Worm (Caenorhabditis elegans) whole organism, L4 larva: Measurements from ENCODE around the gene C15B12.9.

Source experiments
- R02D3.7 ChIP-seq: fragments of 150-350 bp; sonication (generic microtip); optimal IDR thresholded peaks from 3 replicates; lab custom pipeline; 2014; ENCODE audit warnings: missing biosample characterization, missing genetic modification characterization
- ZK546.5 ChIP-seq, 2 experiments: sonication (generic microtip); optimal IDR thresholded peaks; 2 replicates each; lab custom pipeline; 2017; ENCODE audit warnings: missing biosample characterization in 2 of 2, missing genetic modification characterization in 2 of 2
- aha-1 ChIP-seq: fragments of 150-350 bp; peaks from one replicate; lab custom pipeline; 2014; ENCODE audit warnings: missing biosample characterization, missing genetic modification characterization
- attf-4 ChIP-seq: sonication (generic microtip); optimal IDR thresholded peaks from 3 replicates; lab custom pipeline; 2017; ENCODE audit warnings: missing biosample characterization, missing genetic modification characterization
- ceh-20 ChIP-seq: fragments of 200-800 bp; sonication (Bioruptor generic); IDR thresholded peaks from 2 replicates; pipeline ENCODE4 v1.3.6; 2022; ENCODE audit warnings: missing genetic modification reagents, missing genetic modification characterization, missing compliant biosample characterization
- ceh-28 ChIP-seq: fragments of 150-350 bp; optimal IDR thresholded peaks from 2 replicates; lab custom pipeline; 2014; ENCODE audit warnings: missing biosample characterization, missing genetic modification reagents, missing genetic modification characterization
- ceh-44 ChIP-seq: fragments of 200-800 bp; sonication (Bioruptor generic); IDR thresholded peaks from 2 replicates; pipeline ENCODE4 v1.3.6; 2022; ENCODE audit warnings: missing genetic modification reagents, missing genetic modification characterization, missing compliant biosample characterization
- daf-16 ChIP-seq, 3 experiments: sonication (generic microtip); optimal IDR thresholded peaks; 2 replicates each; lab custom pipeline; 2016 to 2017; ENCODE audit warnings: missing genetic modification characterization in 3 of 3, missing genetic modification reagents in 3 of 3, mild to moderate bottlenecking in 2 of 3, missing compliant biosample characterization in 2 of 3, missing biosample characterization in 1 of 3, moderate library complexity in 1 of 3
- dmd-9 ChIP-seq: fragments of 200-800 bp; sonication (Bioruptor generic); IDR thresholded peaks from 2 replicates; pipeline ENCODE4 v1.3.6; 2022; ENCODE audit warnings: missing genetic modification reagents, missing genetic modification characterization, missing compliant biosample characterization
- dpl-1 ChIP-seq: fragments of 150-350 bp; optimal IDR thresholded peaks from 2 replicates; lab custom pipeline; 2014; ENCODE audit warnings: missing biosample characterization, missing genetic modification reagents, missing genetic modification characterization
- dve-1 ChIP-seq: sonication (generic microtip); optimal IDR thresholded peaks from 2 replicates; lab custom pipeline; 2017; ENCODE audit warnings: antibody characterized with exemption, mild to moderate bottlenecking, missing genetic modification characterization, missing compliant biosample characterization; ENCODE audit not compliant: insufficient read depth
- egl-27 ChIP-seq: sonication (generic microtip); optimal IDR thresholded peaks from 3 replicates; lab custom pipeline; 2017; ENCODE audit warnings: missing biosample characterization, missing genetic modification reagents, missing genetic modification characterization
- fkh-10 ChIP-seq: fragments of 150-350 bp; optimal IDR thresholded peaks from 2 replicates; lab custom pipeline; 2014; ENCODE audit warnings: missing biosample characterization, missing genetic modification reagents, missing genetic modification characterization
- fos-1 ChIP-seq: fragments of 150-350 bp; optimal IDR thresholded peaks from 2 replicates; lab custom pipeline; 2014; ENCODE audit warnings: missing biosample characterization, missing genetic modification characterization
- hlh-11 ChIP-seq: fragments of 200-800 bp; sonication (Bioruptor generic); optimal IDR thresholded peaks from 2 replicates; lab custom pipeline; 2018; ENCODE audit warnings: mild to moderate bottlenecking, missing genetic modification characterization, missing compliant biosample characterization
- hlh-30 ChIP-seq: sonication (generic microtip); optimal IDR thresholded peaks from 2 replicates; lab custom pipeline; 2017; ENCODE audit warnings: antibody characterized with exemption, mild to moderate bottlenecking, missing genetic modification characterization, missing compliant biosample characterization; ENCODE audit not compliant: insufficient read depth
- hmg-1.1 ChIP-seq: fragments of 200-800 bp; sonication (Bioruptor generic); IDR thresholded peaks from 2 replicates; pipeline ENCODE4 v1.3.6; 2022; ENCODE audit warnings: missing genetic modification reagents, missing genetic modification characterization, missing compliant biosample characterization
- lim-7 ChIP-seq: fragments of 200-800 bp; sonication (Bioruptor generic); IDR thresholded peaks from 2 replicates; pipeline ENCODE4 v1.3.6; 2022; ENCODE audit warnings: missing genetic modification characterization, missing compliant biosample characterization
- lin-15B ChIP-seq: fragments of 150-350 bp; sonication (generic microtip); optimal IDR thresholded peaks from 3 replicates; lab custom pipeline; 2014; ENCODE audit warnings: missing biosample characterization, missing genetic modification characterization
- lin-38 ChIP-seq: fragments of 200-800 bp; sonication (Bioruptor generic); IDR thresholded peaks from 2 replicates; pipeline ENCODE4 v1.3.6; 2022; ENCODE audit warnings: missing genetic modification reagents, missing genetic modification characterization, missing compliant biosample characterization
- lir-3 ChIP-seq: sonication (generic microtip); optimal IDR thresholded peaks from 2 replicates; lab custom pipeline; 2016; ENCODE audit warnings: mild to moderate bottlenecking, missing genetic modification characterization, missing compliant biosample characterization
- lsy-2 ChIP-seq, 2 experiments: fragments of 150-350 bp in 1 of 2; sonication (generic microtip) in 1 of 2; optimal IDR thresholded peaks; 2 replicates each; lab custom pipeline; 2014 to 2017; ENCODE audit warnings: missing biosample characterization in 2 of 2, missing genetic modification characterization in 2 of 2
- mdl-1 ChIP-seq, 2 experiments: fragments of 150-350 bp in 1 of 2; sonication (generic microtip) in 1 of 2; optimal IDR thresholded peaks; 2 replicates each; lab custom pipeline; 2014 to 2017; ENCODE audit warnings: missing biosample characterization in 2 of 2, missing genetic modification characterization in 2 of 2
- mep-1 ChIP-seq: fragments of 150-350 bp; sonication (generic microtip); optimal IDR thresholded peaks from 3 replicates; lab custom pipeline; 2014; ENCODE audit warnings: missing biosample characterization, missing genetic modification characterization
- mes-2 ChIP-seq: sonication (generic microtip); optimal IDR thresholded peaks from 2 replicates; lab custom pipeline; 2016; ENCODE audit warnings: missing genotype, mild to moderate bottlenecking, missing genetic modification characterization, missing compliant biosample characterization; ENCODE audit not compliant: poor library complexity, severe bottlenecking
- mxl-3 ChIP-seq: fragments of 200-800 bp; sonication (Bioruptor generic); optimal IDR thresholded peaks from 2 replicates; lab custom pipeline; 2018; ENCODE audit warnings: mild to moderate bottlenecking, missing genetic modification characterization, missing compliant biosample characterization
- nhr-10 ChIP-seq: fragments of 150-350 bp; optimal IDR thresholded peaks from 2 replicates; lab custom pipeline; 2014; ENCODE audit warnings: missing biosample characterization, missing genetic modification characterization
- nhr-11 ChIP-seq: fragments of 150-350 bp; optimal IDR thresholded peaks from 2 replicates; lab custom pipeline; 2014; ENCODE audit warnings: missing biosample characterization, missing genetic modification characterization
- nhr-237 ChIP-seq: sonication (generic microtip); optimal IDR thresholded peaks from 2 replicates; lab custom pipeline; 2017; ENCODE audit warnings: missing biosample characterization, missing genetic modification characterization
- nhr-41 ChIP-seq: fragments of 200-800 bp; sonication (Bioruptor generic); IDR thresholded peaks from 2 replicates; pipeline ENCODE4 v1.3.6; 2022; ENCODE audit warnings: missing genetic modification reagents, missing genetic modification characterization, missing compliant biosample characterization
- nhr-42 ChIP-seq: fragments of 200-800 bp; sonication (Bioruptor generic); IDR thresholded peaks from 2 replicates; pipeline ENCODE4 v1.3.6; 2022; ENCODE audit warnings: missing genetic modification characterization, missing compliant biosample characterization
- nhr-76 ChIP-seq: fragments of 150-350 bp; optimal IDR thresholded peaks from 2 replicates; lab custom pipeline; 2014; ENCODE audit warnings: missing biosample characterization, missing genetic modification characterization
- pqm-1 ChIP-seq: sonication (generic microtip); optimal IDR thresholded peaks from 2 replicates; lab custom pipeline; 2017; ENCODE audit warnings: missing biosample characterization, missing genetic modification characterization
- rbr-2 ChIP-seq: sonication (generic microtip); optimal IDR thresholded peaks from 2 replicates; lab custom pipeline; 2016; ENCODE audit warnings: missing genotype, missing genetic modification characterization, missing compliant biosample characterization
- saeg-2 ChIP-seq: fragments of 200-800 bp; sonication (Bioruptor generic); IDR thresholded peaks from 2 replicates; pipeline ENCODE4 v1.3.6; 2022; ENCODE audit warnings: missing genetic modification reagents, missing genetic modification characterization, missing compliant biosample characterization
- skn-1 ChIP-seq: fragments of 150-350 bp; optimal IDR thresholded peaks from 2 replicates; lab custom pipeline; 2014; ENCODE audit warnings: missing biosample characterization, missing genetic modification characterization
- snpc-1.2 ChIP-seq: fragments of 200-800 bp; sonication (Bioruptor generic); IDR thresholded peaks from 2 replicates; pipeline ENCODE4 v1.3.6; 2022; ENCODE audit warnings: missing genetic modification reagents, missing genetic modification characterization, missing compliant biosample characterization
- snpc-4 ChIP-seq: fragments of 150-350 bp; optimal IDR thresholded peaks from 2 replicates; lab custom pipeline; 2014; ENCODE audit warnings: missing biosample characterization, missing genetic modification characterization
- tag-97 ChIP-seq: fragments of 200-800 bp; sonication (Bioruptor generic); IDR thresholded peaks from 2 replicates; pipeline ENCODE4 v1.3.6; 2022; ENCODE audit warnings: missing genetic modification characterization, missing compliant biosample characterization
- tra-1 ChIP-seq: fragments of 200-800 bp; sonication (Bioruptor generic); IDR thresholded peaks from 2 replicates; pipeline ENCODE4 v1.3.6; 2022; ENCODE audit warnings: missing genetic modification reagents, missing genetic modification characterization, missing compliant biosample characterization
- unc-130 ChIP-seq: sonication (generic microtip); optimal IDR thresholded peaks from 2 replicates; lab custom pipeline; 2016; ENCODE audit warnings: missing genetic modification reagents, missing genetic modification characterization, missing compliant biosample characterization
- unc-62 ChIP-seq, 3 experiments: fragments of 150-350 bp in 1 of 3; sonication (generic microtip); optimal IDR thresholded peaks in 2 of 3; peaks in 1 of 3; 1 replicate in 1 of 3; 2 replicates in 2 of 3; lab custom pipeline; 2014 to 2017; ENCODE audit warnings: missing biosample characterization in 3 of 3, missing genetic modification characterization in 3 of 3, missing genetic modification reagents in 3 of 3, missing genotype in 1 of 3
- zag-1 ChIP-seq: fragments of 150-350 bp; optimal IDR thresholded peaks from 2 replicates; lab custom pipeline; 2014; ENCODE audit warnings: missing biosample characterization, missing genetic modification characterization
- zip-11 ChIP-seq: fragments of 200-800 bp; sonication (Bioruptor generic); IDR thresholded peaks from 2 replicates; pipeline ENCODE4 v1.3.6; 2022; ENCODE audit warnings: missing genetic modification characterization, missing compliant biosample characterization
- ztf-7 ChIP-seq: fragments of 150-350 bp; optimal IDR thresholded peaks from 2 replicates; lab custom pipeline; 2014; ENCODE audit warnings: missing biosample characterization, missing genetic modification characterization

C15B12.9 gene

DNA sequence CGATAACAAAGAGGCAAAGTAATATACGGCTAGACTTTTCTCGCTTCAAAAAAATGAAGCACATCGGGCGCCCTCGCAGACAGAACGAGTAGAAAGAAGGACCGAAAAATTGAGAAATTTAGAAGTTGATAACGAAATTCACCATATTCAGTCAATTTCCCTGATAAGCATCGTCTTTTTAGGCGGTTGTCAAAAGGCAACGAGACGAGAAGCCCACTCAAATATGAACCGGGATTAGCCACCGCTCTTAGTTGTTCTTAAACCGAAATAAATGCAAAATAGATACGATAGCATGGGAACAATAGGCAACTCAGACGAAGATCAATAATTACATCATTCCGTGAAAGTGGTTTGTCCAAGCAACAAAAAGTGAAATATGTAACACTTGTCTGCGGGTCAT, 34.5 kb downstream of the C15B12.9 start:
- TF ChIP-seq pqm-1 (tag; lab: Kevin White, UChicago) (peak; percentile 59), daf-16 (GFP tag; optimal IDR thresholded peaks at IDR 0.05; lab: Kevin White, UChicago) (no peak), daf-16 (tag; optimal IDR thresholded peaks at IDR 0.05; lab: Kevin White, UChicago) (peak; percentile 48), dve-1 (tag; lab: Kevin White, UChicago) (peak; percentile 57), ztf-7 (tag; lab: Kevin White, UChicago) (peak; percentile 15), snpc-4 (no peak), mep-1 (tag; lab: Kevin White, UChicago) (no peak), dmd-9 (GFP tag; lab: Robert Waterston, UW) (no peak), hlh-11 (no peak), nhr-10 (tag; lab: Kevin White, UChicago) (no peak), hmg-1.1 (GFP tag; lab: Robert Waterston, UW) (no peak), zip-11 (GFP tag; lab: Robert Waterston, UW) (no peak)

DNA sequence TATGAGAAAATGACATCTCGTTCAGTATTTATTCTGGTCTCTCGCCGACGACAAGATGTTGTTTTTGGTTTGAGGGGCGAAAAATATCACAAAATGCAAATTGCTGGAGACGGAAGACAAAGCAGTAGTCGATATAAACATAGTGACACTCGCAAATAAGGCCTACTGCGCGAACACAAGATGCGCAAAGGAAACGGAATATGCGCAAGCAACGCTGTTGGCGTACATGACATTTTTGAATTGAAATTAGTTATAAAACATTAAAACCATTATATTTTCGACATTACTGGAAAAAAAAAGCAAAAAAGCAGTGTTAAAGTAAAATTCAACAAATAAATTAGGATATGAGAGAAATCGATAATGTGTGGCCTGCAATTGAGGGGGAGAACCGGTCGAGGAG, 36.4 kb downstream of the C15B12.9 start, which contains the start of gene cdf-1:
TSS of gene cdf-1 (minus strand) at position 136 of the 400 bp plus-strand sequence.
- TF ChIP-seq rbr-2 (tag; lab: Kevin White, UChicago), result peak; percentile 18
- no peak for TF ChIP-seq mxl-3 (GFP tag; lab: Kevin White, UChicago)
- peak; percentile 5 for TF ChIP-seq mep-1 (tag; lab: Kevin White, UChicago)
- TF ChIP-seq dpl-1 (GFP tag; lab: Kevin White, UChicago), result peak; percentile 13
- TF ChIP-seq hmg-1.1 (GFP tag; lab: Robert Waterston, UW), result 0 out of 2 replicates have a peak, but pooled peaks have one; percentile 28
- peak in 1 of 2 experiments; percentile 32 for TF ChIP-seq lsy-2 (tag; optimal IDR thresholded peaks at IDR 0.05; lab: Kevin White, UChicago)
- peak; percentile 9 for TF ChIP-seq ceh-28 (tag; lab: Kevin White, UChicago)
- TF ChIP-seq daf-16 (GFP tag; optimal IDR thresholded peaks at IDR 0.05; lab: Kevin White, UChicago), result no peak
- TF ChIP-seq daf-16 (tag; optimal IDR thresholded peaks at IDR 0.05; lab: Kevin White, UChicago), result no peak
- peak; percentile 48 for TF ChIP-seq mes-2 (tag; lab: Kevin White, UChicago)
- peak; percentile 40 for TF ChIP-seq aha-1 (tag; lab: Kevin White, UChicago)
- no peak for TF ChIP-seq lin-15B (tag; lab: Kevin White, UChicago)

DNA sequence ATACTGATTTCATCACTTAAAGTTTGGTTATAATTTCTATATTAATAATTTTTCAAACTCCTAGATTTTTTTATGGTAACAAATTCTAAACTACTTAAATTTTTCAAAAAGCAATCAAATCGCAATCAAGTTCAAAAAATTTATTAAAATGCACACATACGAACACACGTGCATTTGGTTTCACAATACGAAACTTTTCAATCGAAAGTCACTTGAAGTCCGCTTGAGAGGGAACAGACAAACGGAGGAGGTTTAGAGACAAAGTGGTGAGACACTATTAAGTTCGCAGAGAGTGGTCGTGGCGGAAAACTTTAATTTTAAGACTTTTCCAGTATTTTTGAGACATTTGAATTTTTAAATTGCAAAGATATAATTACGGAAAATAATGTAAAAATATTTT, 37.1 kb downstream of the C15B12.9 start, which contains the start of gene glr-8:
TSS of gene glr-8 (plus strand) at position 319 of the 400 bp plus-strand sequence.
- TF ChIP-seq hlh-30 (tag; lab: Kevin White, UChicago), result peak; percentile 55
- no peak for TF ChIP-seq ceh-44 (GFP tag; lab: Robert Waterston, UW)
- TF ChIP-seq fos-1 (tag; lab: Kevin White, UChicago), result no peak
- TF ChIP-seq fkh-10 (GFP tag; lab: Kevin White, UChicago), result no peak
- no peak for TF ChIP-seq nhr-76 (tag; lab: Kevin White, UChicago)
- TF ChIP-seq dve-1 (tag; lab: Kevin White, UChicago), result peak; percentile 35
- TF ChIP-seq nhr-11 (tag; lab: Kevin White, UChicago), result no peak
- TF ChIP-seq tag-97 (GFP tag; lab: Robert Waterston, UW), result no peak
- TF ChIP-seq nhr-237 (tag; lab: Kevin White, UChicago), result no peak
- no peak for TF ChIP-seq saeg-2 (GFP tag; lab: Robert Waterston, UW)
- TF ChIP-seq daf-16 (GFP tag; optimal IDR thresholded peaks at IDR 0.05; lab: Kevin White, UChicago), result no peak
- TF ChIP-seq daf-16 (tag; optimal IDR thresholded peaks at IDR 0.05; lab: Kevin White, UChicago), result peak; percentile 19
- TF ChIP-seq mdl-1 (tag; optimal IDR thresholded peaks at IDR 0.05; lab: Kevin White, UChicago), result peak in 1 of 2 experiments; percentile 5
- TF ChIP-seq aha-1 (tag; lab: Kevin White, UChicago), result peak; percentile 54
- no peak for TF ChIP-seq nhr-10 (tag; lab: Kevin White, UChicago)
- TF ChIP-seq skn-1 (tag; lab: Kevin White, UChicago), result no peak
- no peak for TF ChIP-seq dpl-1 (GFP tag; lab: Kevin White, UChicago)
- TF ChIP-seq unc-62 (GFP tag; optimal IDR thresholded peaks at IDR 0.05 in 1 of 2; lab: Kevin White, UChicago), result peak in 1 of 2 experiments; percentile 2
- no peak for TF ChIP-seq unc-62 (tag; optimal IDR thresholded peaks at IDR 0.05; lab: Kevin White, UChicago)
- TF ChIP-seq snpc-1.2, result no peak
- no peak for TF ChIP-seq lin-38 (GFP tag; lab: Robert Waterston, UW)
- TF ChIP-seq ZK546.5 (tag; optimal IDR thresholded peaks at IDR 0.05; lab: Kevin White, UChicago), result no peak
- TF ChIP-seq egl-27 (tag; lab: Kevin White, UChicago), result no peak
- no peak for TF ChIP-seq lir-3 (tag; lab: Kevin White, UChicago)
- no peak for TF ChIP-seq ceh-28 (tag; lab: Kevin White, UChicago)
- no peak for TF ChIP-seq ceh-20 (GFP tag; lab: Robert Waterston, UW)
- TF ChIP-seq lim-7 (GFP tag; lab: Robert Waterston, UW), result no peak
- TF ChIP-seq nhr-41 (GFP tag; lab: Robert Waterston, UW), result no peak
- TF ChIP-seq lin-15B (tag; lab: Kevin White, UChicago), result no peak
- no peak for TF ChIP-seq zag-1 (tag; lab: Kevin White, UChicago)
- no peak for TF ChIP-seq tra-1 (GFP tag; lab: Robert Waterston, UW)
- TF ChIP-seq unc-130 (GFP tag; lab: Kevin White, UChicago), result no peak
- TF ChIP-seq nhr-42 (GFP tag; lab: Robert Waterston, UW), result no peak
- no peak for TF ChIP-seq R02D3.7 (tag; lab: Kevin White, UChicago)
- TF ChIP-seq mep-1 (tag; lab: Kevin White, UChicago), result no peak
- TF ChIP-seq attf-4, result no peak
